Worm (Caenorhabditis elegans): Measurements from ENCODE around the gene slc-28.2.

DNA sequence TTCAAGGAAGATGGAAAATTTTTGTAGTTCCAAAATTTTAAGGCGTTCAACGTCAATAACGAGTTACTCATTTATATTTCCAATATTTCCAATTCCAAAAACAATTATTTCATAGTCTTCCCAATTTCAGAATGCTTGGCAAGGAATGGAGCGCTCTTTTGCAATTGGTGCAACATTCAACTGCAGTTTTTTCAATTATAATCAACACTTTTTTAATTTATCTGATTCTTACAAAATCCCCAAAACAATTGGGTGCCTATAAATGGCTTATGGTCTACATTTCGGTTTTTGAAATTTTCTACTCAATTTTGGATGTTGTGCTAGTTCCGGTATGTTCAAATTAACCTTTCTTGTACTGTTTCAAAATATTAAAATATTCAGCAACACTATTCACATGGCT, 47.7 kb downstream of the slc-28.2 start, which contains the start of gene str-225:
- TF ChIP-seq nfya-1 (tag; optimal IDR thresholded peaks at IDR 0.05; ENCODE audit: insufficient read depth): no peak
- no peak for TF ChIP-seq elt-2 (tag; optimal IDR thresholded peaks at IDR 0.05)
- no peak for TF ChIP-seq unc-39 (tag; optimal IDR thresholded peaks at IDR 0.05)
- no peak for TF ChIP-seq snpc-4 (tag; optimal IDR thresholded peaks at IDR 0.05)
- no peak for TF ChIP-seq mml-1 (tag; optimal IDR thresholded peaks at IDR 0.05)
- TF ChIP-seq pha-4 (tag; optimal IDR thresholded peaks at IDR 0.05): no peak
- no peak for TF ChIP-seq fkh-10 (GFP tag; optimal IDR thresholded peaks at IDR 0.05)
- TF ChIP-seq nhr-11 (tag; optimal IDR thresholded peaks at IDR 0.05): no peak
- TF ChIP-seq elt-1 (tag; optimal IDR thresholded peaks at IDR 0.05): no peak
- no peak for TF ChIP-seq ztf-11 (tag; optimal IDR thresholded peaks at IDR 0.05)
- no peak for TF ChIP-seq egl-5 (tag; optimal IDR thresholded peaks at IDR 0.05)
- TF ChIP-seq nhr-237 (tag; optimal IDR thresholded peaks at IDR 0.05): no peak
- no peak for TF ChIP-seq egl-27 (tag; optimal IDR thresholded peaks at IDR 0.05)

All from whole organism, L3 larva.